Worm (Caenorhabditis elegans) whole organism, L1 larva: ENCODE data around the gene gld-3.

Experiments
- egl-27 ChIP-seq, 2 experiments: fragments of 150-350 bp in 1 of 2; sonication (generic microtip); optimal IDR thresholded peaks; 3 replicates each; lab custom pipeline; 2017 to 2018; ENCODE audit warnings: missing biosample characterization in 2 of 2, missing genetic modification characterization in 2 of 2, missing genetic modification reagents in 2 of 2
- elt-2 ChIP-seq: sonication (generic microtip); optimal IDR thresholded peaks from 2 replicates; lab custom pipeline; 2016; ENCODE audit warnings: missing genetic modification characterization, mild to moderate bottlenecking, inconsistent platforms, missing compliant biosample characterization, missing genetic modification reagents
- fos-1 ChIP-seq: fragments of 150-350 bp; optimal IDR thresholded peaks from 2 replicates; lab custom pipeline; 2014; ENCODE audit warnings: missing biosample characterization, missing genetic modification characterization
- jun-1 ChIP-seq: fragments of 150-350 bp; optimal IDR thresholded peaks from 2 replicates; lab custom pipeline; 2014; ENCODE audit warnings: missing biosample characterization, missing genetic modification reagents, missing genetic modification characterization
- lin-13 ChIP-seq: fragments of 150-350 bp; optimal IDR thresholded peaks from 2 replicates; lab custom pipeline; 2014; ENCODE audit warnings: missing biosample characterization, missing genetic modification reagents, missing genetic modification characterization
- nhr-28 ChIP-seq: fragments of 150-350 bp; optimal IDR thresholded peaks from 2 replicates; lab custom pipeline; 2014; ENCODE audit warnings: missing biosample characterization, missing genetic modification characterization
- nhr-76 ChIP-seq: sonication (generic microtip); optimal IDR thresholded peaks from 2 replicates; lab custom pipeline; 2017; ENCODE audit warnings: missing biosample characterization, missing genetic modification characterization
- nhr-77 ChIP-seq: fragments of 150-350 bp; optimal IDR thresholded peaks from 2 replicates; lab custom pipeline; 2014; ENCODE audit warnings: missing biosample characterization, missing genetic modification characterization
- pqm-1 ChIP-seq: sonication (generic microtip); optimal IDR thresholded peaks from 3 replicates; lab custom pipeline; 2017; ENCODE audit warnings: missing biosample characterization, missing genetic modification characterization
- skn-1 ChIP-seq: fragments of 150-350 bp; optimal IDR thresholded peaks from 2 replicates; lab custom pipeline; 2014; ENCODE audit warnings: missing biosample characterization, missing genetic modification characterization
- snu-23 ChIP-seq: sonication (generic microtip); optimal IDR thresholded peaks from 2 replicates; lab custom pipeline; 2016; ENCODE audit warnings: missing genetic modification characterization, missing compliant biosample characterization
- unc-62 ChIP-seq: fragments of 150-350 bp; optimal IDR thresholded peaks from 2 replicates; lab custom pipeline; 2014; ENCODE audit warnings: missing biosample characterization, missing genetic modification reagents, missing genetic modification characterization

ce11 chrII:7100838-7101237 is 31.6 kb upstream of the gld-3 start, which contains the start of gene mmaa-1:
- no peak for TF ChIP-seq egl-27 (tag; optimal IDR thresholded peaks at IDR 0.05; lab: Kevin White, UChicago)
- TF ChIP-seq fos-1 (tag; lab: Kevin White, UChicago) = no peak
- no peak for TF ChIP-seq nhr-76 (tag; lab: Kevin White, UChicago)
- no peak for TF ChIP-seq elt-2 (tag; lab: Kevin White, UChicago)
- TF ChIP-seq jun-1 (tag; lab: Kevin White, UChicago) = no peak
- TF ChIP-seq snu-23 = no peak
- no peak for TF ChIP-seq lin-13
- TF ChIP-seq skn-1 (tag; lab: Kevin White, UChicago) = no peak
- no peak for TF ChIP-seq unc-62
- TF ChIP-seq pqm-1 = no peak
- no peak for TF ChIP-seq nhr-28 (tag; lab: Kevin White, UChicago)
- no peak for TF ChIP-seq nhr-77 (tag; lab: Kevin White, UChicago)
